Worm (Caenorhabditis elegans) whole organism, early embryonic: ENCODE measurements around the gene dpy-3.

Source experiments
- B0310.2 ChIP-seq: sonication (generic microtip); optimal IDR thresholded peaks from 2 replicates; lab custom pipeline; 2016; ENCODE audit warnings: mild to moderate bottlenecking, missing genetic modification characterization, missing compliant biosample characterization
- ama-1 ChIP-seq: fragments of 150-350 bp; optimal IDR thresholded peaks from 2 replicates; lab custom pipeline; 2014
- ceh-36 ChIP-seq: sonication (generic microtip); optimal IDR thresholded peaks from 2 replicates; lab custom pipeline; 2016; ENCODE audit warnings: missing genetic modification characterization, inconsistent platforms, missing compliant biosample characterization

DNA sequence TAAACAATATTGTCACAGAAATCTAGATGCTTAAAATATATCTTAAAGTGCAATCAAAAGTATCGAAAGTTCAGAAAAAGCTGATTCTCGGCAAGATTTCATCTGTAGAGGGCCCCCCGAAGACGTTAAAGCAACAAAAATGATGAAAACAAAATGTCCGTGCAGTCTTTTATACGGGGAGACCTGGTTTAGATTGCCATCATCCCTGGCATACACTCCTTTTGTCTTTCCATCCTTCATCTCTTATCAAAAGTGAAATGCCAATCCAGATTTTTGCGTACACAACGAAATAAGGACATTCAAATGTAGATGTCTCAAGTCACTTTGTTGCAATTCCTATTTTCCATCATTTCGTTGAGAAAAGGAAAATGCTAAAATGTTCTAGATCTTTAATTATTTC, 31.3 kb downstream of the dpy-3 start:
- TF ChIP-seq ama-1 (lab: Kevin White, UChicago), result no peak
- TF ChIP-seq ceh-36, result no peak
- TF ChIP-seq B0310.2, result no peak
